Fruit fly (Drosophila melanogaster) whole organism, wandering third instar larva: Measurements from ENCODE around the gene CG2147.

Source experiments
- Hnf4 ChIP-seq: fragments of 200-800 bp; sonication (Bioruptor generic); optimal IDR thresholded peaks from 2 replicates; lab custom pipeline; 2016; ENCODE audit warnings: missing biosample characterization, mild to moderate bottlenecking, missing genetic modification characterization
- Hr78 ChIP-seq: fragments of >200 bp; optimal IDR thresholded peaks from 2 replicates; lab custom pipeline; 2017; ENCODE audit warnings: missing biosample characterization, missing genetic modification characterization
- dl ChIP-seq, 2 experiments: fragments of 175-275, 200-275 bp in 1 of 2; fragments of 200-275 bp in 1 of 2; sonication (Bioruptor generic); optimal IDR thresholded peaks; lab custom pipeline; 2018; ENCODE audit warnings: mild to moderate bottlenecking in 2 of 2, missing biosample characterization in 2 of 2, missing genetic modification characterization in 2 of 2, moderate library complexity in 2 of 2; ENCODE audit not compliant: partially characterized antibody in 2 of 2, insufficient read depth in 1 of 2
- fru ChIP-seq: fragments of 200-800 bp; sonication (Bioruptor generic); optimal IDR thresholded peaks from 3 replicates; lab custom pipeline; 2016; ENCODE audit warnings: missing biosample characterization, mild to moderate bottlenecking, missing genetic modification characterization
- pan ChIP-seq: fragments of >200 bp; optimal IDR thresholded peaks from 2 replicates; lab custom pipeline; 2017
- psq ChIP-seq: fragments of 200-800 bp; sonication (Bioruptor generic); optimal IDR thresholded peaks from 3 replicates; lab custom pipeline; 2017; ENCODE audit warnings: missing biosample characterization, mild to moderate bottlenecking, missing genetic modification characterization, moderate library complexity
- sv ChIP-seq: fragments of 200-800 bp; sonication (Bioruptor generic); optimal IDR thresholded peaks from 3 replicates; lab custom pipeline; 2016; ENCODE audit warnings: missing biosample characterization, missing genetic modification characterization

DNA sequence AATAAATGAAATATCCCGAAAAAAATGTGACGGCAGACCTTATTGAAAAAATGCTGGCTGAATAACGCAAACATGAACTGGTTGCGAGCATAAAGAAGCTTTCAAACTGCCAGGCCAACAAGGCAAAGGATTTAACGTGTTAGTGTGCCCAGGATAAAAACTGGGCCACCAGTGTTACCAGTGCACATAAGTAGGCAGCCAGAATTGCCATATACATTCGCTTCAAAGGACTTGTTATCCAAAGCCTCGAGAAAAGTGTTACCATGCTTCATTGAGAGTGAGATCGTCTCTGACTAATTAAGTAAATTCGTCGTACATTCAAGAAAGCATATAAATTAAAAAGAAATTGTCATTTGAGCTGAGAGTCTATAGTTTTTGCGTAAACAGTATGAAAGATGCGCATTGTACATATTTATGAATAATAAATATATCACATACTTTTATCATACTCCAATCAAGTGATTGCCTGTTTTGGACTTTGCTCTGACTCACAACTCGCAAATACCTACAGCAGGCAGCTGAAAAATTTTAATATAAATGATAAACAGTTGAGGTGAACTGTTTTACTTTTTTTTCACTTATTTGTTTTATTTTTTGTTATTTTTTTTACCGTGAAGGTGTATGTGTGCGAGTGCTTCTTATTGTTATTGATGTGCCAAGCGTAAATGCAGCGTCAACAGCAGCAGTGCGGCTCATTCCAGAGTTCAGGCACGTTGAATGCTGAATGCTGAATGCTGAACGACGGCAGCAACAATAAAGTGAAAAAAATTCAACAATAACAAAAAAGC, 9.0 kb upstream of the CG2147 start:
- TF ChIP-seq sv (GFP tag; lab: Kevin White, UChicago) (no peak), pan (no peak), Hr78 (GFP tag; lab: Kevin White, UChicago) (no peak), dl (GFP tag; optimal IDR thresholded peaks at IDR 0.05; lab: Kevin White, UChicago; ENCODE audit: insufficient read depth in 1 of 2, partially characterized antibody in 2 of 2) (no peak), fru (GFP tag; lab: Kevin White, UChicago) (no peak), Hnf4 (GFP tag; lab: Kevin White, UChicago) (peak; percentile 63), psq (no peak)
